Fruit fly (Drosophila melanogaster) whole organism, embryonic: Measurements from ENCODE around the gene UQCR-14L.

Source experiments
- Atf6 ChIP-seq: fragments of 200-800 bp; sonication (Bioruptor generic); IDR thresholded peaks from 2 replicates; pipeline ENCODE4 v1.3.6; 2022; ENCODE audit warnings: missing biosample characterization, missing genetic modification characterization
- Bdp1 ChIP-seq: fragments of 200-800 bp; sonication (Bioruptor generic); optimal IDR thresholded peaks from 3 replicates; lab custom pipeline; 2016; ENCODE audit warnings: missing biosample characterization, missing genetic modification characterization
- Bteb2 ChIP-seq: fragments of 200-800 bp; sonication (Bioruptor generic); optimal IDR thresholded peaks from 2 replicates; lab custom pipeline; 2016; ENCODE audit warnings: missing biosample characterization, missing genetic modification characterization
- C15 ChIP-seq: fragments of 200-800 bp; sonication (Bioruptor generic); IDR thresholded peaks from 3 replicates; pipeline ENCODE4 v1.3.6; 2022; ENCODE audit warnings: missing biosample characterization, missing genetic modification characterization
- CG10274 ChIP-seq: fragments of 200-800 bp; sonication (Bioruptor generic); optimal IDR thresholded peaks from 3 replicates; lab custom pipeline; 2017; ENCODE audit warnings: missing biosample characterization, mild to moderate bottlenecking, missing genetic modification characterization
- CG10654 ChIP-seq: fragments of 200-800 bp; sonication (Bioruptor generic); optimal IDR thresholded peaks from 2 replicates; lab custom pipeline; 2016; ENCODE audit warnings: missing biosample characterization, missing genetic modification characterization
- CG12299 ChIP-seq: fragments of 200-800 bp; sonication (Bioruptor generic); optimal IDR thresholded peaks from 2 replicates; lab custom pipeline; 2018; ENCODE audit warnings: missing biosample characterization, mild to moderate bottlenecking, missing genetic modification characterization
- CG12391 ChIP-seq: fragments of 200-800 bp; sonication (Bioruptor generic); optimal IDR thresholded peaks from 3 replicates; lab custom pipeline; 2018; ENCODE audit warnings: missing biosample characterization, mild to moderate bottlenecking, missing genetic modification characterization, moderate library complexity
- CG13287 ChIP-seq: fragments of 200-800 bp; sonication (Bioruptor generic); IDR thresholded peaks from 2 replicates; pipeline ENCODE4 v1.3.6; 2022; ENCODE audit warnings: missing biosample characterization, missing genetic modification characterization; ENCODE audit not compliant: partially characterized antibody
- CG13775 ChIP-seq: fragments of 200-800 bp; sonication (Bioruptor generic); optimal IDR thresholded peaks from 3 replicates; lab custom pipeline; 2017; ENCODE audit warnings: missing biosample characterization, mild to moderate bottlenecking, missing genetic modification characterization
- CG15479 ChIP-seq: fragments of 200-800 bp; sonication (Bioruptor generic); optimal IDR thresholded peaks from 3 replicates; lab custom pipeline; 2019; ENCODE audit warnings: missing biosample characterization, mild to moderate bottlenecking, missing genetic modification characterization, moderate library complexity
- CG17361 ChIP-seq: fragments of 200-800 bp; sonication (Bioruptor generic); IDR thresholded peaks from 3 replicates; pipeline ENCODE4 v1.3.6; 2022; ENCODE audit warnings: missing biosample characterization, missing genetic modification characterization
- CG31441 ChIP-seq: fragments of 200-800 bp; sonication (Bioruptor generic); IDR thresholded peaks from 2 replicates; pipeline ENCODE4 v1.3.6; 2022; ENCODE audit warnings: missing biosample characterization, missing genetic modification characterization
- CG33557 ChIP-seq: fragments of 200-800 bp; sonication (Bioruptor generic); optimal IDR thresholded peaks from 2 replicates; lab custom pipeline; 2019; ENCODE audit warnings: missing biosample characterization, mild to moderate bottlenecking, missing genetic modification characterization, moderate library complexity
- CG4328 ChIP-seq: fragments of 200-800 bp; sonication (Bioruptor generic); optimal IDR thresholded peaks from 3 replicates; lab custom pipeline; 2017; ENCODE audit warnings: missing biosample characterization, missing genetic modification reagents, missing genetic modification characterization
- CG4617 ChIP-seq: fragments of 200-800 bp; sonication (Bioruptor generic); optimal IDR thresholded peaks from 3 replicates; lab custom pipeline; 2016; ENCODE audit warnings: missing biosample characterization, missing genetic modification characterization, borderline replicate concordance
- CG4730 ChIP-seq: fragments of 200-800 bp; sonication (Bioruptor generic); IDR thresholded peaks from 2 replicates; pipeline ENCODE4 v1.3.6; 2022; ENCODE audit warnings: missing biosample characterization, missing genetic modification characterization
- CG4820 ChIP-seq: fragments of 200-800 bp; sonication (Bioruptor generic); optimal IDR thresholded peaks from 3 replicates; lab custom pipeline; 2016; ENCODE audit warnings: missing biosample characterization, missing genetic modification characterization
- CG6683 ChIP-seq: fragments of 200-800 bp; sonication (Bioruptor generic); optimal IDR thresholded peaks from 2 replicates; lab custom pipeline; 2017; ENCODE audit warnings: missing biosample characterization, mild to moderate bottlenecking, missing genetic modification characterization, missing genetic modification reagents
- Dad ChIP-seq: fragments of 200-800 bp; sonication (Bioruptor generic); optimal IDR thresholded peaks from 3 replicates; lab custom pipeline; 2016; ENCODE audit warnings: missing biosample characterization, missing genetic modification characterization
- Doc3 ChIP-seq: fragments of 200-800 bp; sonication (Bioruptor generic); IDR thresholded peaks from 3 replicates; pipeline ENCODE4 v1.3.6; 2022; ENCODE audit warnings: missing biosample characterization, missing genetic modification characterization; ENCODE audit not compliant: partially characterized antibody
- Dref ChIP-seq: fragments of 200-800 bp; sonication (Bioruptor generic); IDR thresholded peaks from 2 replicates; pipeline ENCODE4 v1.3.6; 2022; ENCODE audit warnings: missing biosample characterization, missing genetic modification characterization
- Elba2 ChIP-seq: fragments of 200-800 bp; sonication (Bioruptor generic); optimal IDR thresholded peaks from 3 replicates; lab custom pipeline; 2016; ENCODE audit warnings: missing biosample characterization, missing genetic modification characterization
- Fer2 ChIP-seq: fragments of 200-800 bp; sonication (Bioruptor generic); optimal IDR thresholded peaks from 2 replicates; lab custom pipeline; 2018; ENCODE audit warnings: missing biosample characterization, mild to moderate bottlenecking, missing genetic modification characterization, moderate library complexity
- H2.0 ChIP-seq: fragments of 200-800 bp; sonication (Bioruptor generic); IDR thresholded peaks from 2 replicates; pipeline ENCODE4 v1.3.6; 2022; ENCODE audit warnings: missing biosample characterization, missing genetic modification characterization
- HLH3B ChIP-seq: fragments of 200-800 bp; sonication (Bioruptor generic); IDR thresholded peaks from 2 replicates; pipeline ENCODE4 v1.3.6; 2022; ENCODE audit warnings: missing biosample characterization, missing genetic modification characterization
- HmgZ ChIP-seq: fragments of 200-800 bp; sonication (Bioruptor generic); optimal IDR thresholded peaks from 2 replicates; lab custom pipeline; 2018; ENCODE audit warnings: missing biosample characterization, mild to moderate bottlenecking, missing genetic modification characterization
- Jarid2 ChIP-seq: fragments of 200-800 bp; sonication (Bioruptor generic); optimal IDR thresholded peaks from 3 replicates; lab custom pipeline; 2017; ENCODE audit warnings: mild to moderate bottlenecking, missing biosample characterization, missing genetic modification reagents, missing genetic modification characterization
- Lim3 ChIP-seq: fragments of 200-800 bp; sonication (Bioruptor generic); IDR thresholded peaks from 2 replicates; pipeline ENCODE4 v1.3.6; 2022; ENCODE audit warnings: missing biosample characterization, missing genetic modification characterization
- Max ChIP-seq: fragments of 200-800 bp; sonication (Bioruptor generic); optimal IDR thresholded peaks from 2 replicates; lab custom pipeline; 2016; ENCODE audit warnings: missing biosample characterization, mild to moderate bottlenecking, missing genetic modification characterization
- Meics ChIP-seq: fragments of 200-800 bp; sonication (Bioruptor generic); optimal IDR thresholded peaks from 2 replicates; lab custom pipeline; 2017; ENCODE audit warnings: missing biosample characterization, mild to moderate bottlenecking, missing genetic modification characterization
- PHDP ChIP-seq: fragments of 200-800 bp; sonication (Bioruptor generic); optimal IDR thresholded peaks from 3 replicates; lab custom pipeline; 2018; ENCODE audit warnings: missing biosample characterization, mild to moderate bottlenecking, missing genetic modification characterization, moderate library complexity
- Spps ChIP-seq: fragments of 200-800 bp; sonication (Bioruptor generic); optimal IDR thresholded peaks from 2 replicates; lab custom pipeline; 2018; ENCODE audit warnings: missing biosample characterization, mild to moderate bottlenecking, missing genetic modification characterization
- Taf1 ChIP-seq: fragments of 200-800 bp; sonication (Bioruptor generic); IDR thresholded peaks from 2 replicates; pipeline ENCODE4 v1.3.6; 2022; ENCODE audit warnings: missing biosample characterization, missing genetic modification characterization
- ac ChIP-seq: fragments of 200-800 bp; sonication (Bioruptor generic); optimal IDR thresholded peaks from 3 replicates; lab custom pipeline; 2017; ENCODE audit warnings: missing biosample characterization, mild to moderate bottlenecking, missing genetic modification characterization
- cad ChIP-seq: fragments of >200 bp; optimal IDR thresholded peaks from 2 replicates; lab custom pipeline; 2017; ENCODE audit warnings: missing biosample characterization, missing genetic modification characterization
- cg ChIP-seq: fragments of 200-800 bp; sonication (Bioruptor generic); optimal IDR thresholded peaks from 3 replicates; lab custom pipeline; 2019; ENCODE audit warnings: missing biosample characterization, mild to moderate bottlenecking, missing genetic modification characterization, moderate library complexity
- dan ChIP-seq: fragments of 200-800 bp; sonication (Bioruptor generic); IDR thresholded peaks from 2 replicates; pipeline ENCODE4 v1.3.6; 2022; ENCODE audit warnings: missing biosample characterization, missing genetic modification characterization
- en ChIP-seq: fragments of 200-800 bp; sonication (Bioruptor generic); optimal IDR thresholded peaks from 2 replicates; lab custom pipeline; 2016; ENCODE audit warnings: missing biosample characterization, missing genetic modification characterization
- fd102C ChIP-seq: fragments of 200-800 bp; sonication (Bioruptor generic); optimal IDR thresholded peaks from 2 replicates; lab custom pipeline; 2018; ENCODE audit warnings: missing biosample characterization, mild to moderate bottlenecking, missing genetic modification characterization, moderate library complexity
- grau ChIP-seq: fragments of 200-800 bp; optimal IDR thresholded peaks from 3 replicates; lab custom pipeline; 2019; ENCODE audit warnings: missing biosample characterization, mild to moderate bottlenecking, missing genetic modification characterization, moderate library complexity
- oc ChIP-seq: fragments of 200-800 bp; sonication (Bioruptor generic); optimal IDR thresholded peaks from 2 replicates; lab custom pipeline; 2018; ENCODE audit warnings: missing biosample characterization, mild to moderate bottlenecking, missing genetic modification characterization, moderate library complexity
- rib ChIP-seq: fragments of 200-800 bp; sonication (Bioruptor generic); IDR thresholded peaks from 2 replicates; pipeline ENCODE4 v1.3.6; 2022; ENCODE audit warnings: missing biosample characterization, missing genetic modification characterization
- sc ChIP-seq, 3 experiments: fragments of >200 bp in 2 of 3; fragments of 200-800 bp in 1 of 3; sonication (Bioruptor generic) in 1 of 3; optimal IDR thresholded peaks; 2 replicates in 2 of 3; 3 replicates in 1 of 3; lab custom pipeline; 2017; ENCODE audit warnings: mild to moderate bottlenecking in 1 of 3, missing biosample characterization in 1 of 3, missing genetic modification characterization in 1 of 3, missing genetic modification reagents in 1 of 3
- schlank ChIP-seq: fragments of 200-800 bp; sonication (Bioruptor generic); optimal IDR thresholded peaks from 2 replicates; lab custom pipeline; 2018; ENCODE audit warnings: missing biosample characterization, mild to moderate bottlenecking, missing genetic modification characterization
- scrt ChIP-seq: fragments of 200-800 bp; sonication (Bioruptor generic); optimal IDR thresholded peaks from 2 replicates; lab custom pipeline; 2018; ENCODE audit warnings: missing biosample characterization, mild to moderate bottlenecking, missing genetic modification characterization, moderate library complexity
- stc ChIP-seq: fragments of 200-800 bp; sonication (Bioruptor generic); IDR thresholded peaks from 2 replicates; pipeline ENCODE4 v1.3.6; 2022; ENCODE audit warnings: missing biosample characterization, missing genetic modification characterization
- trh ChIP-seq: fragments of 200-800 bp; sonication (Bioruptor generic); optimal IDR thresholded peaks from 2 replicates; lab custom pipeline; 2016; ENCODE audit warnings: missing biosample characterization, missing genetic modification characterization

UQCR-14L gene

DNA sequence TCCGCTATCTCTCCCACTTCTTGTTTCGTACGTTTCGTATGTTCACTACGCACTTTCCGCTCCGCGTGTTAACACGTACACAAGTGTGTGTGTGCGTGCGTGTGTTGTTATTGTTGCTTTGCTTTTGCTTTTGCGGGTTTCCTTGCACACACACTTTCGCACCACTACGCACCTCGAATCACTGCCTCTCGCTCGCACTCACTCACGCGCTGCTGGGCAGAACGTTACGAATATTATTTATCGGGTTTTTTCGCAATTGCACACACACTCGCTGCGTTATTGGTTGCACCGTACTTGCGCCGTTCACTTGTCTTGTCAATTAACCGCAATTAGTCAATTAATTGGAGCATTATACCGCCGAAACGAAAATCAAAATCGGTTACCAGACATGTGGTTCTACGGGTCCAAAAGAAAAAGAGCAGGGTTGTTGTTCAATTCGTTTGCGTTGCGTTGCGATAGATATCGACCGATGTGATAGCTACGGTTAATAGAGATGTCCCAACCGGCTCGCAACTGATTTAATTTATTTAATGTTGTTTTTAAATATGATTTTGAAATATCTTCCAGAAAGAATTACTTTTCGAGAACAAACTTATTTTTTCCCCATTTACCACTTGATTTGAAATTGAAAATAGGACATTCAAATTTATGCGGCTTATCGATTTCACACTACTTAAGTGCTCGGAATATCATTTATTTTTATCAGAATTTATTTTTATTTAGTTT lies 42.4 kb downstream of the UQCR-14L start, which contains the start of gene larp (continued):
- TF ChIP-seq CG10654 (peak; percentile 57), Elba2 (GFP tag; lab: Kevin White, UChicago) (no peak), CG15479 (GFP tag; lab: Kevin White, UChicago) (peak; percentile 93), PHDP (peak; percentile 59), oc (tag; lab: Kevin White, UChicago) (peak; percentile 41), scrt (GFP tag; lab: Kevin White, UChicago) (no peak), ac (no peak), sc (optimal IDR thresholded peaks at IDR 0.05; lab: Kevin White, UChicago) (no peak), sc (GFP tag; optimal IDR thresholded peaks at IDR 0.05; lab: Kevin White, UChicago) (no peak), CG13775 (GFP tag; lab: Kevin White, UChicago) (peak; percentile 79), Bteb2 (peak; percentile 21), CG4617 (GFP tag; lab: Kevin White, UChicago) (peak; percentile 60), Bdp1 (peak; percentile 43), cg (GFP tag; lab: Kevin White, UChicago) (peak; percentile 96), C15 (GFP tag; lab: Robert Waterston, UW) (0 out of 3 replicates have a peak, but pooled peaks have one; percentile 22), Doc3 (GFP tag; lab: Robert Waterston, UW) (peak; percentile 87), CG4328 (GFP tag; lab: Kevin White, UChicago) (peak; percentile 11), HmgZ (peak; percentile 66), Lim3 (no peak), grau (tag; lab: Kevin White, UChicago) (peak; percentile 57), Meics (peak; percentile 36), Spps (tag; lab: Kevin White, UChicago) (no peak), rib (GFP tag; lab: Robert Waterston, UW) (no peak), Jarid2 (no peak), CG10274 (GFP tag; lab: Kevin White, UChicago) (no peak), HLH3B (GFP tag; lab: Robert Waterston, UW) (peak; percentile 70), Dad (GFP tag; lab: Kevin White, UChicago) (peak; percentile 55), Max (GFP tag; lab: Kevin White, UChicago) (peak; percentile 71), CG31441 (GFP tag; lab: Robert Waterston, UW) (peak; percentile 42; the same call in 1 of the 2 replicates), CG12299 (tag; lab: Kevin White, UChicago) (peak; percentile 6), CG4820 (peak; percentile 39), trh (GFP tag; lab: Kevin White, UChicago) (peak; percentile 57), Atf6 (GFP tag; lab: Robert Waterston, UW) (peak; percentile 60; the same call in 1 of the 2 replicates), CG4730 (GFP tag; lab: Robert Waterston, UW) (peak; percentile 66), CG6683 (GFP tag; lab: Kevin White, UChicago) (no peak)

DNA sequence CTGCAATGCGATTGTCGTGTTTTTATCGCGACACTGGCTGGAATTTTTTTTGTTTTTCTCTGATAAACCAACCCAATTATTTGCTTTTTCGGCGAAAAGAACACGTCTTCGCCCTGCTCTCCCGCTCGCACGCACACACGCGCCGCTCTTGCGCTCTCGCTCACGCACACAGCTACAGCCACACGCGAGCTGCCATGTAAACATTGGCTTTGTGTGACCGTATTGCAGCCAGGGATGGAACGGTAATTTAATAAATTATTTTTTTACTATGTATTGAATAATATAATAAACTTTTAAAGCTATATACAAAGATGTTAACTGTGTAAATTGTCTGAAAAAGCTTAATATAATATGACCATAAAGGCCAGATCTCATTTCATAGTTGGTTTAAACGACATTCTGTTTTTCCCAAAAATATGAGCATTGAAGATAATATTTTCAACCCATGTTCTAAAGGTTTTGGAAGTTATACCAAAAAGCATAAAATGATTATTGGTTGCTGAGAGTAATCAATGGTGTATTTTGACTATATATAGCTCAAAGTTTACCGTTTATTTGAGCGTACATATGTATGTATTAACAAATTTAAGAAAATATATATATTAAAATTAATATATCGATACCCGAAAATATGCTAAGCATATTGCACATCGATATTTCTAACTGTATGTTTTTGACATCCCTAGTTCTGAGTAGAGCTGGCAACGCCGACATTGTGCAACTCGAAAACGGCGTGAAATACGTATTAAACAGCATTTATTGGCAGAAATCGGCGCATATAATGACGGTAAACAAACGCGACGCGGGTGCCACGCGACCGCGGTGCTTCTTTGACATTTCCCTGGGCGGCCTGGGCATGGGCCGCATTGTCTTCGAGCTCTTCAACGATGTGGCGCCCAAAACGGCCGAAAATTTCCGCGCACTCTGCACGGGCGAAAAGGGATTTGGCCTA lies 46.1 kb downstream of the UQCR-14L start, which contains the start of the genes Gfat2 and Moca-cyp:
TSS of gene Gfat2 (minus strand) at position 112 of the 952 bp plus-strand sequence.
TSS of gene Moca-cyp (plus strand) at position 681 of the 952 bp plus-strand sequence.
- no peak for TF ChIP-seq Taf1 (GFP tag; lab: Robert Waterston, UW)
- TF ChIP-seq Fer2 (tag; lab: Kevin White, UChicago): peak; percentile 65
- no peak for TF ChIP-seq en
- TF ChIP-seq dan (GFP tag; lab: Robert Waterston, UW): no peak
- peak; percentile 65 for TF ChIP-seq CG13287 (GFP tag; lab: Robert Waterston, UW)
- TF ChIP-seq cad (GFP tag; lab: Kevin White, UChicago): no peak
- TF ChIP-seq CG33557 (GFP tag; lab: Kevin White, UChicago): peak; percentile 51
- peak; percentile 45 for TF ChIP-seq stc (GFP tag; lab: Robert Waterston, UW)
- peak; percentile 53 for TF ChIP-seq H2.0
- peak; percentile 73 for TF ChIP-seq CG12391 (tag; lab: Kevin White, UChicago)
- no peak for TF ChIP-seq schlank
- peak; percentile 74 for TF ChIP-seq Dref (GFP tag; lab: Robert Waterston, UW)
- TF ChIP-seq fd102C (GFP tag; lab: Kevin White, UChicago): no peak
- peak; percentile 86 for TF ChIP-seq CG17361 (GFP tag; lab: Robert Waterston, UW)
